Worm (Caenorhabditis elegans) whole organism, young adult: ENCODE data around the gene picc-1.

ENCODE experiments used
- C17E4.6 ChIP-seq: fragments of 200-800 bp; sonication (Bioruptor generic); IDR thresholded peaks from 2 replicates; pipeline ENCODE4 v1.3.6; 2022; ENCODE audit warnings: missing genetic modification reagents, missing genetic modification characterization, missing compliant biosample characterization
- F39B2.1 ChIP-seq: fragments of 200-800 bp; sonication (Bioruptor generic); IDR thresholded peaks from 2 replicates; pipeline ENCODE4 v1.3.6; 2022; ENCODE audit warnings: missing genetic modification reagents, missing genetic modification characterization, missing compliant biosample characterization
- F49E8.2 ChIP-seq: sonication (generic microtip); optimal IDR thresholded peaks from 3 replicates; lab custom pipeline; 2017; ENCODE audit warnings: missing genetic modification characterization, mild to moderate bottlenecking, missing compliant biosample characterization, antibody characterized with exemption, moderate library complexity; ENCODE audit not compliant: insufficient read depth
- ama-1 ChIP-seq, 3 experiments: fragments of 150-350 bp in 1 of 3; sonication (generic microtip) in 2 of 3; optimal IDR thresholded peaks; 2 replicates each; lab custom pipeline; 2014 to 2018; ENCODE audit warnings: missing biosample characterization in 2 of 3, missing genetic modification characterization in 2 of 3, missing genetic modification reagents in 2 of 3
- lag-1 ChIP-seq: fragments of 200-800 bp; sonication (Bioruptor generic); IDR thresholded peaks from 2 replicates; pipeline ENCODE4 v1.3.6; 2022; ENCODE audit warnings: missing genetic modification reagents, missing genetic modification characterization, missing compliant biosample characterization
- tlf-1 ChIP-seq: fragments of 200-800 bp; sonication (Bioruptor generic); optimal IDR thresholded peaks from 2 replicates; lab custom pipeline; 2018; ENCODE audit warnings: mild to moderate bottlenecking, missing genetic modification characterization, missing compliant biosample characterization
- ztf-26 ChIP-seq: sonication (generic microtip); optimal IDR thresholded peaks from 2 replicates; lab custom pipeline; 2017; ENCODE audit warnings: missing genetic modification characterization, missing compliant biosample characterization

DNA sequence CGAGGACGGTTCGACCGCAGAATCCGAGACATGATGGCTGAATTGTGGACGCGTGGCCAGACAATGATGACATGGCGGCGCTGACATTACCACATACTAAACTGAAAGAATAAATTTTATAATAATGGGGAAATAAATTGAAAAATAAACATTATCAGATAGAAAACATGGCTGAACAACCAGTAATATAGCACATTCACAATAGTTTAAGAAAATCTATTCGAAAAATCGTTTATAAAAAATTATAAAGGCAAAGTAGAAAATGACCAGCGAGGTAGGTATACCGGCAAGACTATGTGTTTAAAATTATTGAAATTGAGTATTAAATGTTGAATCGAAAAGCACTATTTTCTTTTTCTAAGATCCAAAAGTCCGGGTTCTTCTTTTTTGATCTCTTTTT, 32.4 kb downstream of the picc-1 start, which contains the start of gene jamp-1:
- TF ChIP-seq ztf-26 (tag; lab: Kevin White, UChicago) (no peak), F39B2.1 (GFP tag; lab: Robert Waterston, UW) (no peak), F49E8.2 (tag; lab: Kevin White, UChicago) (no peak), tlf-1 (no peak), ama-1 (optimal IDR thresholded peaks at IDR 0.05; lab: Kevin White, UChicago) (no peak), ama-1 (GFP tag; optimal IDR thresholded peaks at IDR 0.05; lab: Kevin White, UChicago) (no peak), lag-1 (GFP tag; lab: Robert Waterston, UW) (no peak), C17E4.6 (no peak)
